Fruit fly (Drosophila melanogaster) whole organism, pupa: ENCODE measurements around the gene kst.
A peak's percentile ranks its signal among the peaks of the same experiment; 100 is the strongest.

Experiments
- CG10348 ChIP-seq: fragments of 200-800 bp; sonication (Bioruptor generic); IDR thresholded peaks from 2 replicates; pipeline ENCODE4 v1.3.6; 2022; ENCODE audit warnings: missing biosample characterization, missing genetic modification characterization
- CG12605 ChIP-seq: fragments of 200-800 bp; sonication (Bioruptor generic); IDR thresholded peaks from 2 replicates; pipeline ENCODE4 v1.3.6; 2022; ENCODE audit warnings: missing biosample characterization, missing genetic modification characterization
- CG13204 ChIP-seq: fragments of 200-800 bp; sonication (Bioruptor generic); optimal IDR thresholded peaks from 2 replicates; lab custom pipeline; 2018; ENCODE audit warnings: missing biosample characterization, mild to moderate bottlenecking, missing genetic modification characterization, moderate library complexity
- CG14655 ChIP-seq: fragments of 200-800 bp; sonication (Bioruptor generic); optimal IDR thresholded peaks from 3 replicates; lab custom pipeline; 2017; ENCODE audit warnings: mild to moderate bottlenecking, missing biosample characterization, missing genetic modification reagents, missing genetic modification characterization
- CG15710 ChIP-seq: fragments of 200-800 bp; sonication (Bioruptor generic); optimal IDR thresholded peaks from 2 replicates; lab custom pipeline; 2018; ENCODE audit warnings: missing biosample characterization, mild to moderate bottlenecking, missing genetic modification characterization, moderate library complexity
- CG17806 ChIP-seq: fragments of 200-800 bp; sonication (Bioruptor generic); optimal IDR thresholded peaks from 2 replicates; lab custom pipeline; 2018; ENCODE audit warnings: missing biosample characterization, mild to moderate bottlenecking, missing genetic modification characterization, moderate library complexity
- CG32121 ChIP-seq: fragments of 200-800 bp; sonication (Bioruptor generic); IDR thresholded peaks from 2 replicates; pipeline ENCODE4 v1.3.6; 2022; ENCODE audit warnings: missing biosample characterization, missing genetic modification characterization
- CG34367 ChIP-seq: fragments of 200-800 bp; sonication (Bioruptor generic); optimal IDR thresholded peaks from 2 replicates; lab custom pipeline; 2018; ENCODE audit warnings: missing biosample characterization, mild to moderate bottlenecking, missing genetic modification characterization
- CG4496 ChIP-seq: fragments of 200-800 bp; sonication (Bioruptor generic); IDR thresholded peaks from 3 replicates; pipeline ENCODE4 v1.3.6; 2022; ENCODE audit warnings: missing biosample characterization, missing genetic modification characterization
- CG8159 ChIP-seq: fragments of 200-800 bp; sonication (Bioruptor generic); optimal IDR thresholded peaks from 3 replicates; lab custom pipeline; 2018; ENCODE audit warnings: missing biosample characterization, mild to moderate bottlenecking, missing genetic modification characterization, moderate library complexity
- CG8301 ChIP-seq: fragments of 200-800 bp; sonication (Bioruptor generic); optimal IDR thresholded peaks from 2 replicates; lab custom pipeline; 2018; ENCODE audit warnings: missing biosample characterization, mild to moderate bottlenecking, missing genetic modification characterization
- CG9948 ChIP-seq: fragments of 200-800 bp; sonication (Bioruptor generic); optimal IDR thresholded peaks from 2 replicates; lab custom pipeline; 2018; ENCODE audit warnings: missing biosample characterization, mild to moderate bottlenecking, missing genetic modification characterization, moderate library complexity
- D1 ChIP-seq: fragments of 200-800 bp; sonication (Bioruptor generic); optimal IDR thresholded peaks from 2 replicates; lab custom pipeline; 2018; ENCODE audit warnings: missing biosample characterization, mild to moderate bottlenecking, missing genetic modification characterization, moderate library complexity
- EcR ChIP-seq: fragments of 200-800 bp; sonication (Bioruptor generic); optimal IDR thresholded peaks from 3 replicates; lab custom pipeline; 2019; ENCODE audit warnings: missing biosample characterization, missing genetic modification characterization, mild to moderate bottlenecking, moderate library complexity, missing genetic modification reagents
- Ets98B ChIP-seq: fragments of 200-800 bp; sonication (Bioruptor generic); IDR thresholded peaks from 2 replicates; pipeline ENCODE4 v1.3.6; 2022; ENCODE audit warnings: missing biosample characterization, missing genetic modification characterization
- Pif1A ChIP-seq: fragments of 200-800 bp; sonication (Bioruptor generic); optimal IDR thresholded peaks from 3 replicates; lab custom pipeline; 2016; ENCODE audit warnings: missing biosample characterization, missing genetic modification characterization
- Pif1B ChIP-seq: fragments of 200-800 bp; sonication (Bioruptor generic); optimal IDR thresholded peaks from 3 replicates; lab custom pipeline; 2016; ENCODE audit warnings: missing biosample characterization, missing genetic modification characterization
- Snoo ChIP-seq: fragments of 200-800 bp; sonication (Bioruptor generic); optimal IDR thresholded peaks from 3 replicates; lab custom pipeline; 2017; ENCODE audit warnings: missing biosample characterization, mild to moderate bottlenecking, missing genetic modification characterization, inconsistent platforms
- fd96Ca ChIP-seq: fragments of 200-800 bp; sonication (Bioruptor generic); IDR thresholded peaks from 3 replicates; pipeline ENCODE4 v1.3.6; 2022; ENCODE audit warnings: missing biosample characterization, missing genetic modification characterization
- gl ChIP-seq: fragments of 200-800 bp; sonication (Bioruptor generic); optimal IDR thresholded peaks from 2 replicates; lab custom pipeline; 2018; ENCODE audit warnings: missing biosample characterization, mild to moderate bottlenecking, missing genetic modification characterization
- rn ChIP-seq: fragments of 200-800 bp; sonication (Bioruptor generic); IDR thresholded peaks from 2 replicates; pipeline ENCODE4 v1.3.6; 2022; ENCODE audit warnings: missing biosample characterization, missing genetic modification characterization

Gene kst

DNA sequence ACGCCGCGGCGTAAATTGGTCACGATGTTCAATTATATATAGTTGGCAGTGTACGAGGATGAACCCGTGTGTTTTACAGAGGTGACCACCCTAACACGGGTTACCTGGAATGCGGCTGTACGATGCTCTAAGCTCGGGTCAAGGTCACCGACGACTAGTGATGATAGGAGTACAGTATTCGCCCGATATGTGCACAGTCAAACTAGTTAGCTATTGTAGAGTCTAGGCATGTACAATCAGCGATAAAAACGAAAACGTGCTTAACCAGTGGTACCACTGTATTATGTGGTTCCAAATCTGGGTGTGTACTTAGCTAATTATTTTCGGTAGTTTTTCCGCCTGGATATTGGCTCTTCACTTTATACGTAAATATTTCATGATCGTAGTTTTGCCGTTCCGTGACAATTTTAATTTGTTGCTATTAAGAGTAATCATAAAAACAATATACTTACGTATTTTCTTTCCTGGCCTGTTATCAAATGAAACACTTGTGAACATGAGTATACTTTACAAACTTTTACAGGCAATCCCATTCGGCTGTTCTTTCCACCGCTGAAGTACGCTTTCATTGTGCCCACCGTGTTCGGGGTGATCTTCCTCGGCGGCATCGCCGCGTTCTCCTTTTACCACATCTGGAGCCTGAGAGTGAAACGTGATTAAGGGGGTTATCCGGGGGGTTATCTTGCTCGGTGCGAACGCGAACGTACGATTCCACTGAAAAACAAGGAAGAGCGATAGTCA is 16.5 kb upstream of the kst start:
- no peak for TF ChIP-seq CG15710 (tag; lab: Kevin White, UChicago)
- TF ChIP-seq EcR: peak; percentile 65
- peak; percentile 3 for TF ChIP-seq CG9948 (tag; lab: Kevin White, UChicago)
- no peak for TF ChIP-seq Ets98B
- peak; percentile 14 for TF ChIP-seq CG8159
- peak; percentile 19 for TF ChIP-seq CG8301 (tag; lab: Kevin White, UChicago)

DNA sequence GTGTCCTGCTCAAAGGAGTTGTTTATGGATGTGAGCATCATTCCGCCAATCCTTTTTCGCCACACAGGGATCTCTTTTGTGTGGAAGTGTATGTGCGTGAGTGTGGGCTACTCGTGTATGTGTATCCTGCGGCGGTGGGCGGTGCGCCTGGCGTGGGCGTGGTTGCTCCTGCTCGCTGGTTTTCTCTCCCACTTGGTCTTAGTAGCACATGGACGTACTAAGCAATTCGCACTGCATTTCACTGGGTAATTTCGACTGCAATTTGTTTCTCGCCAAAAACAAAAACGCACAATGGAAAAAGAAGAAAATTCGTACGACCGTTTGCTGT is 11.1 kb upstream of the kst start:
- no peak for TF ChIP-seq fd96Ca (GFP tag; lab: Robert Waterston, UW)
- TF ChIP-seq CG17806 (tag; lab: Kevin White, UChicago): no peak
- no peak for TF ChIP-seq D1 (tag; lab: Kevin White, UChicago)
- no peak for TF ChIP-seq Pif1A (GFP tag; lab: Kevin White, UChicago)
- TF ChIP-seq CG8301 (tag; lab: Kevin White, UChicago): no peak
- TF ChIP-seq Ets98B: no peak
- TF ChIP-seq Snoo: no peak

DNA sequence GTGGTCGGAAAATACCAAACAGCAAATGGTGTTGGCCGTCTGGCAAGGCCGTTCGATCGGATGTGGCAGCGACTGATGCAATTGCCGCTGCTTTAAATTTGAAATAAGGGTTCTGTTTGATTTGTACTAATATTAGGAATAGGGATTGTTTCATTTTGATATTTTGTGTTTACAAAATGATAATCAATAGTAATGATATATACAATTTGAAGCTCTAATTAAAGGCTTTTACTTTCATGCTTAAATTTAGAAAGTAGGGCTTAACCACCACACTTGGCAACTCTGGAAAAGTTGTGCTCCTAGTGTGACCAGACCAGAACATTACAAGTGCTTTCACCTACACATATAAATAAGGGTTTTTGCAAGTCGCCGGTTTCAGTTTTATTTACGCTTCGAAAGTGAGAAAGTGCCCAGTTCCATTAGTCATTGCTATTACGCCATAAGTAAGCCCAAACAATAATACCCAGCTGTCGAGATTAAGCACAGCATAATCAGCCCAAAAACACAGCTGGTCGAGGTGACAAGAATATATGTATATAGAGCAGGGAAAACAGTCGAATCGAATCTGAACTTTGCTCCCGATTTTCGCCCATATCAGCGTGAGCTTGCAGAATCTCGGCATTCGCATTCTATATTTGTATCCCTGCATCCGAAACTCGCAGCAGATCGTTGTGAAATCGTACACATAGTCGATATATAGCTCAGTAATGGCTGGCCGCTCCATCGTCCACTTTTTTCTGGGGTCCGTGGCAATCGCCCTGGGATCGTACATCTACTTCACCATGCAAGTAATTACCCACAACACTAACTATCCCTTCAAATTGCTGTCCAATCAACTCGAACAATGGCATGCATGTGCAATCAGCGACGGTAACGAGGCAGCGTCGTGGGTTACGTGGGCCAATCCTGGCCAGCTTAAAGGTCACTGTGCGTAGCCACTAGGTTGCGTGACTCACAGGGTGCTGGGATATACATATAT is 10.4 kb upstream of the kst start, which contains the start of gene Gtpx:
Gene Gtpx, plus strand, starts transcription at position 341 of the 979 bp plus-strand sequence.
- TF ChIP-seq Snoo: peak; percentile 4
- no peak for TF ChIP-seq CG15710 (tag; lab: Kevin White, UChicago)
- peak; percentile 48; the same call in 2 of the 3 replicates for TF ChIP-seq CG4496 (GFP tag; lab: Robert Waterston, UW)
- TF ChIP-seq CG13204: no peak
- peak; percentile 67 for TF ChIP-seq gl
- TF ChIP-seq CG8159: no peak
- no peak for TF ChIP-seq rn (GFP tag; lab: Robert Waterston, UW)
- TF ChIP-seq Pif1B (GFP tag; lab: Kevin White, UChicago): peak; percentile 17
- TF ChIP-seq CG8301 (tag; lab: Kevin White, UChicago): peak; percentile 24
- no peak for TF ChIP-seq CG14655
- TF ChIP-seq CG10348 (GFP tag; lab: Robert Waterston, UW): no peak
- peak; percentile 40 for TF ChIP-seq CG34367 (tag; lab: Kevin White, UChicago)
- TF ChIP-seq CG9948 (tag; lab: Kevin White, UChicago): no peak
- TF ChIP-seq D1 (tag; lab: Kevin White, UChicago): no peak
- TF ChIP-seq Ets98B: peak; percentile 38; the same call in 1 of the 2 replicates
- no peak for TF ChIP-seq EcR
- TF ChIP-seq Pif1A (GFP tag; lab: Kevin White, UChicago): peak; percentile 40
- TF ChIP-seq CG17806 (tag; lab: Kevin White, UChicago): no peak
- TF ChIP-seq CG32121 (GFP tag; lab: Robert Waterston, UW): no peak
- TF ChIP-seq fd96Ca (GFP tag; lab: Robert Waterston, UW): no peak
- TF ChIP-seq CG12605 (GFP tag; lab: Robert Waterston, UW): no peak; the same call in 1 of the 2 replicates

DNA sequence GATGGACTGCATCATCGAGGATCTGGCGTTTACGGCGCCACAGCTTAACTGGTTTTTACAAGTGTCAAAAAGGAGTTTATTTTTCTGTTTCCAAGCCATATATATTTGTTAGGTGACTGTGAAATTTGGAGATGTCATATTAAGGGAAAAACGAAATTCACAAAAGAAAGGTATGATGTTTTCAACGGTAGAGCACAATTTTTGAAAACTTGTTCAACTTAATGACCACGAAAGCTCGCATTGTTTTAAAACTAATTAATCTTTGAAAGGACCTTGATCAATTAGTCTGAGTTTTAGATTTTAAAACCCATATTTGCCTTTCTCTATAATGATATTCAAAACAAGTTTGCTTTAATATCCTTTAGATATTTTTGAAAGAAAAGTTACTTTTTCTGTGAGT is 7.9 kb upstream of the kst start, which contains the start of gene Strip:
Gene Strip, minus strand, starts transcription at position 101 of the 400 bp plus-strand sequence.
- no peak for TF ChIP-seq CG10348 (GFP tag; lab: Robert Waterston, UW)
- TF ChIP-seq Snoo: no peak
- no peak for TF ChIP-seq CG32121 (GFP tag; lab: Robert Waterston, UW)
- TF ChIP-seq rn (GFP tag; lab: Robert Waterston, UW): no peak
- no peak for TF ChIP-seq Ets98B
- no peak for TF ChIP-seq fd96Ca (GFP tag; lab: Robert Waterston, UW)
- TF ChIP-seq CG9948 (tag; lab: Kevin White, UChicago): no peak

dm6 chr3L:3329763-3330162 is 6.9 kb upstream of the kst start, which contains the start of gene CG14961:
Gene CG14961 (plus strand): TSS chr3L:3330063.
- no peak for TF ChIP-seq CG10348 (GFP tag; lab: Robert Waterston, UW)
- no peak for TF ChIP-seq CG15710 (tag; lab: Kevin White, UChicago)
- no peak for TF ChIP-seq CG17806 (tag; lab: Kevin White, UChicago)
- no peak for TF ChIP-seq CG32121 (GFP tag; lab: Robert Waterston, UW)
- TF ChIP-seq CG9948 (tag; lab: Kevin White, UChicago): no peak

DNA sequence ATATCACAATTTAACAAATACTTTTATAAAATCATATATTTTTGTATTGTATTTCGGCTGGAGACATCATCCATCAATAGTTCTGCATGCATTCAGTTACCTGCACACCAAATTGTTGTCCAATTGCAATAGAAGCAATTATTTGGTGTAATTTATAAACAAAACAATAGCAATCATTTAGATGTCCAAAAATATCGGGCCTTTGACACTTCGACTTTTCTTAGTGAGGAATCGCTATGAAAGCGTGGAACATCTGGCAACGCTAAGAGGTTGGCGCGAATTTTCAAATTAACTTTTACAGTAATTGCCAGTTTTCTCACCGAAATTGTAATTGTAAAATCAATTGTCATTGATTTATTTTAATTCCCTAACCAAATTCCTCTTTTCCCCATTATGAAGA is 1.9 kb upstream of the kst start, which contains the start of gene CG14969:
Gene CG14969, minus strand, starts transcription at position 195 of the 400 bp plus-strand sequence.
- TF ChIP-seq gl (no peak), Ets98B (no peak), EcR (no peak), CG14655 (no peak), CG12605 (GFP tag; lab: Robert Waterston, UW) (no peak), CG4496 (GFP tag; lab: Robert Waterston, UW) (no peak), CG8301 (tag; lab: Kevin White, UChicago) (no peak), CG8159 (no peak), CG15710 (tag; lab: Kevin White, UChicago) (no peak), CG34367 (tag; lab: Kevin White, UChicago) (no peak), fd96Ca (GFP tag; lab: Robert Waterston, UW) (no peak), CG17806 (tag; lab: Kevin White, UChicago) (no peak), Pif1B (GFP tag; lab: Kevin White, UChicago) (no peak), CG32121 (GFP tag; lab: Robert Waterston, UW) (no peak), CG10348 (GFP tag; lab: Robert Waterston, UW) (no peak), Snoo (no peak)
